Worm (Caenorhabditis elegans) whole organism, L2 larva: ENCODE measurements around the gene rga-1.
A peak's percentile ranks its signal among the peaks of the same experiment; 100 is the strongest.

Source experiments
- C34F6.9 ChIP-seq: fragments of 150-350 bp; optimal IDR thresholded peaks from 2 replicates; lab custom pipeline; 2014; ENCODE audit warnings: missing biosample characterization, missing genetic modification characterization
- F13H6.1 ChIP-seq: sonication (generic microtip); optimal IDR thresholded peaks from 2 replicates; lab custom pipeline; 2016; ENCODE audit warnings: missing genetic modification characterization, missing compliant biosample characterization
- R02D3.7 ChIP-seq: fragments of 150-350 bp; optimal IDR thresholded peaks from 2 replicates; lab custom pipeline; 2014; ENCODE audit warnings: missing biosample characterization, missing genetic modification characterization
- Y55F3AM.14 ChIP-seq: fragments of 200-800 bp; sonication (Bioruptor generic); optimal IDR thresholded peaks from 2 replicates; lab custom pipeline; 2018; ENCODE audit warnings: mild to moderate bottlenecking, missing genetic modification characterization, missing compliant biosample characterization
- ZK546.5 ChIP-seq: sonication (generic microtip); optimal IDR thresholded peaks from 2 replicates; lab custom pipeline; 2017; ENCODE audit warnings: missing biosample characterization, missing genetic modification characterization
- aly-2 ChIP-seq: fragments of 150-350 bp; optimal IDR thresholded peaks from 2 replicates; lab custom pipeline; 2014; ENCODE audit warnings: missing biosample characterization, missing genetic modification characterization
- blmp-1 ChIP-seq: sonication (generic microtip); optimal IDR thresholded peaks from 2 replicates; lab custom pipeline; 2017; ENCODE audit warnings: missing genetic modification characterization, mild to moderate bottlenecking, missing compliant biosample characterization, antibody characterized with exemption, moderate library complexity; ENCODE audit not compliant: insufficient read depth
- ceh-16 ChIP-seq: fragments of 150-350 bp; optimal IDR thresholded peaks from 2 replicates; lab custom pipeline; 2014; ENCODE audit warnings: missing biosample characterization, missing genetic modification characterization
- crh-2 ChIP-seq: sonication (generic microtip); optimal IDR thresholded peaks from 2 replicates; lab custom pipeline; 2017; ENCODE audit warnings: missing biosample characterization, missing genetic modification characterization
- dmd-4 ChIP-seq: sonication (generic microtip); optimal IDR thresholded peaks from 2 replicates; lab custom pipeline; 2017; ENCODE audit warnings: missing biosample characterization, missing genetic modification characterization
- egl-27 ChIP-seq: sonication (generic microtip); optimal IDR thresholded peaks from 3 replicates; lab custom pipeline; 2017; ENCODE audit warnings: missing biosample characterization, missing genetic modification reagents, missing genetic modification characterization
- elt-1 ChIP-seq: fragments of 150-350 bp; optimal IDR thresholded peaks from 2 replicates; lab custom pipeline; 2014; ENCODE audit warnings: missing biosample characterization, missing genetic modification characterization
- elt-3 ChIP-seq: sonication (generic microtip); optimal IDR thresholded peaks from 2 replicates; lab custom pipeline; 2017; ENCODE audit warnings: missing biosample characterization, missing genetic modification characterization
- fos-1 ChIP-seq: fragments of 150-350 bp; optimal IDR thresholded peaks from 2 replicates; lab custom pipeline; 2014; ENCODE audit warnings: missing biosample characterization, missing genetic modification characterization
- gmeb-1 ChIP-seq: fragments of 150-350 bp; optimal IDR thresholded peaks from 2 replicates; lab custom pipeline; 2014; ENCODE audit warnings: missing biosample characterization, missing genetic modification characterization
- lin-11 ChIP-seq: fragments of 150-350 bp; sonication (generic microtip); optimal IDR thresholded peaks from 2 replicates; lab custom pipeline; 2014; ENCODE audit warnings: missing biosample characterization, missing genetic modification characterization, inconsistent platforms, mixed read lengths
- lin-13 ChIP-seq: fragments of 150-350 bp; optimal IDR thresholded peaks from 2 replicates; lab custom pipeline; 2014; ENCODE audit warnings: missing biosample characterization, missing genetic modification reagents, missing genetic modification characterization
- lin-39 ChIP-seq: fragments of 150-350 bp; optimal IDR thresholded peaks from 2 replicates; lab custom pipeline; 2014; ENCODE audit warnings: missing biosample characterization, missing genetic modification reagents, missing genetic modification characterization
- lsy-2 ChIP-seq, 2 experiments: fragments of 150-350 bp in 1 of 2; sonication (generic microtip) in 1 of 2; optimal IDR thresholded peaks; 2 replicates each; lab custom pipeline; 2014 to 2017; ENCODE audit warnings: missing biosample characterization in 2 of 2, missing genetic modification characterization in 2 of 2
- mab-5 ChIP-seq: fragments of 150-350 bp; optimal IDR thresholded peaks from 2 replicates; lab custom pipeline; 2014; ENCODE audit warnings: missing biosample characterization, missing genetic modification characterization
- mdl-1 ChIP-seq, 2 experiments: fragments of 150-350 bp in 1 of 2; sonication (generic microtip) in 1 of 2; optimal IDR thresholded peaks; 2 replicates each; lab custom pipeline; 2017; ENCODE audit warnings: missing biosample characterization in 2 of 2, missing genetic modification characterization in 2 of 2
- nhr-10 ChIP-seq: sonication (generic microtip); optimal IDR thresholded peaks from 2 replicates; lab custom pipeline; 2017; ENCODE audit warnings: missing biosample characterization, missing genetic modification characterization
- nhr-11 ChIP-seq: fragments of 150-350 bp; optimal IDR thresholded peaks from 2 replicates; lab custom pipeline; 2014; ENCODE audit warnings: missing biosample characterization, missing genetic modification characterization
- nhr-12 ChIP-seq: fragments of 150-350 bp; optimal IDR thresholded peaks from 2 replicates; lab custom pipeline; 2014; ENCODE audit warnings: missing biosample characterization, missing genetic modification characterization
- nhr-129 ChIP-seq: fragments of 150-350 bp; optimal IDR thresholded peaks from 2 replicates; lab custom pipeline; 2014; ENCODE audit warnings: missing biosample characterization, missing genetic modification characterization
- nhr-21 ChIP-seq: fragments of 150-350 bp; optimal IDR thresholded peaks from 2 replicates; lab custom pipeline; 2014; ENCODE audit warnings: missing biosample characterization, missing genetic modification characterization
- nhr-237 ChIP-seq: fragments of 150-350 bp; optimal IDR thresholded peaks from 2 replicates; lab custom pipeline; 2014; ENCODE audit warnings: missing biosample characterization, missing genetic modification characterization
- nhr-25 ChIP-seq: fragments of 150-350 bp; sonication (generic microtip); optimal IDR thresholded peaks from 3 replicates; lab custom pipeline; 2014; ENCODE audit warnings: missing biosample characterization, missing genetic modification characterization
- sem-4 ChIP-seq: fragments of 150-350 bp; optimal IDR thresholded peaks from 2 replicates; lab custom pipeline; 2014; ENCODE audit warnings: missing biosample characterization, missing genetic modification reagents, missing genetic modification characterization
- sma-3 ChIP-seq: sonication (generic microtip); optimal IDR thresholded peaks from 2 replicates; lab custom pipeline; 2016; ENCODE audit warnings: missing genetic modification reagents, missing genetic modification characterization, missing compliant biosample characterization
- sma-9 ChIP-seq, 2 experiments: fragments of 150-350 bp in 1 of 2; sonication (generic microtip) in 1 of 2; optimal IDR thresholded peaks; 2 replicates each; lab custom pipeline; 2014 to 2016; ENCODE audit warnings: missing genetic modification characterization in 2 of 2, mild to moderate bottlenecking in 1 of 2, missing biosample characterization in 1 of 2, missing compliant biosample characterization in 1 of 2, missing genetic modification reagents in 1 of 2, moderate library complexity in 1 of 2
- snpc-4 ChIP-seq: fragments of 150-350 bp; optimal IDR thresholded peaks from 2 replicates; lab custom pipeline; 2014; ENCODE audit warnings: missing biosample characterization, missing genetic modification characterization
- unc-55 ChIP-seq: fragments of 150-350 bp; sonication (generic microtip); optimal IDR thresholded peaks from 3 replicates; lab custom pipeline; 2014; ENCODE audit warnings: missing biosample characterization, missing genetic modification reagents, missing genetic modification characterization
- zag-1 ChIP-seq: fragments of 150-350 bp; optimal IDR thresholded peaks from 2 replicates; lab custom pipeline; 2014; ENCODE audit warnings: missing biosample characterization, missing genetic modification characterization
- ztf-4 ChIP-seq: fragments of 150-350 bp; optimal IDR thresholded peaks from 2 replicates; lab custom pipeline; 2014; ENCODE audit warnings: missing biosample characterization, missing genetic modification characterization

The rga-1 gene

DNA sequence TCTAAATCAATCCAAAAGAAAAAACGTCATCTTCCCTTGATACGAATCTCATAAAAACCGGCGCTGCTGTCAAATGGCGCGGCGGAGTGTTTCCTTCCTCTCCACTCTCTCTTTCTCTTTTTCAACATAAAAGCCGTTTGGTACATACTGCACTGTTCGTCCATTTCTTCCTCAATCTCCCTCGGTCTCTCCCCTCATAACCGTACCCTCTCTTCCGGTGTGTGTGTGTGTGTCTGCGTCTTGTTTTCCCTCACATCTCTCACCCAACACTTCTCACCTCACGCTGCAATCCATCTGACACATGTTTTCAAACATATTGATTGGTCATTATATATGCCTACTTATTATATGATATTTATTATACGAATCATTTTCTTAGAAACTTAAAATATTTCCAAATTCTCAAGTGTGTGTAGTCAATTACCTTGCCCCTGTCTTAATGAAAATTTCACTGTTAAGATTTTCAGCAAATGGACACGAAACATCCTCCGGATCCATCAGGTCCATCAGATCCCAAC, at the start of gene rga-1, which contains the start of gene aars-1:
TSS of gene rga-1 (plus strand) at position 468 of the 518 bp plus-strand sequence.
TSS of gene aars-1 (minus strand) at position 71 of the 518 bp plus-strand sequence.
- TF ChIP-seq sma-3 (GFP tag; lab: Kevin White, UChicago), result peak; percentile 40
- TF ChIP-seq ZK546.5 (tag; lab: Kevin White, UChicago), result no peak
- no peak for TF ChIP-seq Y55F3AM.14 (GFP tag; lab: Kevin White, UChicago)
- no peak for TF ChIP-seq dmd-4
- TF ChIP-seq nhr-129 (tag; lab: Kevin White, UChicago), result peak; percentile 70
- peak; percentile 68 for TF ChIP-seq fos-1 (tag; lab: Kevin White, UChicago)
- peak; percentile 75 for TF ChIP-seq F13H6.1
- peak; percentile 77 for TF ChIP-seq C34F6.9 (tag; lab: Kevin White, UChicago)
- TF ChIP-seq sem-4, result peak; percentile 77
- TF ChIP-seq blmp-1 (tag; lab: Kevin White, UChicago), result peak; percentile 70
- TF ChIP-seq unc-55 (GFP tag; lab: Kevin White, UChicago), result peak; percentile 50
- peak; percentile 48 for TF ChIP-seq nhr-21 (tag; lab: Kevin White, UChicago)
- peak; percentile 73 for TF ChIP-seq nhr-25
- peak; percentile 83 for TF ChIP-seq sma-9 (GFP tag; optimal IDR thresholded peaks at IDR 0.05; lab: Kevin White, UChicago)
- no peak for TF ChIP-seq sma-9 (tag; optimal IDR thresholded peaks at IDR 0.05; lab: Kevin White, UChicago)
- no peak for TF ChIP-seq gmeb-1 (tag; lab: Kevin White, UChicago)
- TF ChIP-seq lin-13, result peak; percentile 20
- no peak for TF ChIP-seq lin-39 (tag; lab: Kevin White, UChicago)
- TF ChIP-seq lsy-2 (tag; optimal IDR thresholded peaks at IDR 0.05; lab: Kevin White, UChicago), result peak in 1 of 2 experiments; percentile 70
- peak; percentile 39 for TF ChIP-seq crh-2

DNA sequence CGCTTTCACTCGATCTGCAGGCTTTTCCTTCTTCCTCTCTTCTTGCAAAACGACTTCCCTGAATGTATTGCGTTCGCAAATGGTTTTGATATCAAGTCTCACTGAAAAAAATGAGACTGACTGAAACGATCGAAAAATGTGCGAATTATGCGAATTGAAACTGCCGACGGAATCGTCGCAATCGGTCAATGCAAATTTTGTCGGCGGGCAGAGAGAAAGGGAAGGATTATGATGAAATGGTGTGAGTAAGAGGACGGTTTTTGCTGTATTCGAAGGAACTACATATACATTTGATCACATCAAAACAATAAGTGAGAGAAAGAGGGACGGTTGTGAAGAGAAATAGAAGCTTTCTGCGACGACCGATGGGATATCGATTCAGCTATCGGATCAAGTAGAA, 49.0 kb upstream of the rga-1 start, which contains the start of gene C05D12.1:
TSS of gene C05D12.1 (minus strand) at position 101 of the 400 bp plus-strand sequence.
- TF ChIP-seq sma-9 (GFP tag; optimal IDR thresholded peaks at IDR 0.05; lab: Kevin White, UChicago) (no peak), sma-9 (tag; optimal IDR thresholded peaks at IDR 0.05; lab: Kevin White, UChicago) (no peak), blmp-1 (tag; lab: Kevin White, UChicago) (no peak), fos-1 (tag; lab: Kevin White, UChicago) (no peak), snpc-4 (tag; lab: Kevin White, UChicago) (no peak), elt-3 (tag; lab: Kevin White, UChicago) (no peak), egl-27 (tag; lab: Kevin White, UChicago) (no peak), dmd-4 (no peak), mab-5 (tag; lab: Kevin White, UChicago) (no peak), mdl-1 (tag; optimal IDR thresholded peaks at IDR 0.05; lab: Kevin White, UChicago) (no peak), crh-2 (no peak), zag-1 (no peak), elt-1 (no peak), ceh-16 (no peak), nhr-237 (no peak), sma-3 (GFP tag; lab: Kevin White, UChicago) (no peak), R02D3.7 (tag; lab: Kevin White, UChicago) (no peak), Y55F3AM.14 (GFP tag; lab: Kevin White, UChicago) (no peak), ztf-4 (tag; lab: Kevin White, UChicago) (no peak)

DNA sequence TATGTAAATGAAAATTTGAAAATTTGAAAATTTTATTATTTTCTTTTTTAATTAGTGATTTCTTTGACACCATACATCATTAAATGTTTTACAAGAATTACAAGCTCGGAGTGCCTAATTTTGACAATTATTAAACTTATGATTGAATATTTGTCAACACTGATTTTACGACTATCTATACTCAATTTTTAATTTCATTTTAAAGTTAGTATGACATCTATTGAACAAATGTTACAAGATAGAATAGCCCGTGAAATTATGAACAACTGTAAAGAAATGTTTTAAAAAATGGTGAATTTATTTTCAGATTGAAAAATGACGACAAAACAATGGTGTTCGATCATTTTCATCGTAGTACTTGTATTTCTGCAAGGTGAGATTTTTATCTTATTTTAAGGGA, 46.7 kb upstream of the rga-1 start, which contains the start of gene C05D12.2:
TSS of gene C05D12.2 (plus strand) at position 301 of the 400 bp plus-strand sequence.
- no peak for TF ChIP-seq nhr-237
- no peak for TF ChIP-seq lin-39 (tag; lab: Kevin White, UChicago)
- no peak for TF ChIP-seq aly-2 (tag; lab: Kevin White, UChicago)
- TF ChIP-seq mab-5 (tag; lab: Kevin White, UChicago), result no peak
- TF ChIP-seq nhr-11 (tag; lab: Kevin White, UChicago), result no peak
- no peak for TF ChIP-seq lin-11 (tag; lab: Kevin White, UChicago)
- TF ChIP-seq nhr-12, result no peak
- no peak for TF ChIP-seq nhr-10 (tag; lab: Kevin White, UChicago)
- TF ChIP-seq, all 48 proteins: peak for 0

DNA sequence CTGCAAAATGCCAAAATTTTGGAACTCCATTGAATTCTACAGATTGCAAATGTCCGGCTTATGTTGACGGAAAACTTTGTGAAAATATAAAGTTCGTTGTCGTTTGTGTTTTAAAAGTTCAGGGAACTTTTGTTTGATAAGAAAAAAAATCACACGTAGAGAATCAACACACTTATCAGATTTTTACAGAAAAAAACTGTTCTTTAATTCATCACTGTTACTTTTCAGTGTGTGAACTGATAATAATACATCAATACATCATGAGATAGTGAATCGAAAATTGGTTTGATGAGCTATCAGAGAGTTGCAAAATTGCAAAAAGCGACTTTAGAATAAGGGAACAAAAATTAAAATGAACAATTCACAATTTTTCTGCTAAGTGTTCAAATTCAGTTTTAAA, 46.2 kb upstream of the rga-1 start:
- TF ChIP-seq nhr-21 (tag; lab: Kevin White, UChicago) (no peak), fos-1 (tag; lab: Kevin White, UChicago) (peak; percentile 80), Y55F3AM.14 (GFP tag; lab: Kevin White, UChicago) (no peak)
